Worm (Caenorhabditis elegans): Measurements from ENCODE around the gene E02H1.5.

ce11 chrII:9575670-9576069 is 19.4 kb upstream of the E02H1.5 start, which contains the start of gene exc-7:
- TF ChIP-seq egl-27 (tag; optimal IDR thresholded peaks at IDR 0.05) (no peak), mep-1 (tag; optimal IDR thresholded peaks at IDR 0.05) (no peak), unc-39 (tag; optimal IDR thresholded peaks at IDR 0.05) (no peak), php-3 (GFP tag; IDR thresholded peaks at IDR 0.05) (no peak), zfp-2 (tag; optimal IDR thresholded peaks at IDR 0.05) (no peak), lsy-2 (tag; optimal IDR thresholded peaks at IDR 0.05) (no peak), nhr-237 (tag; optimal IDR thresholded peaks at IDR 0.05) (no peak), lin-39 (tag; optimal IDR thresholded peaks at IDR 0.05) (no peak)

All from whole organism, L4 larva.